Worm (Caenorhabditis elegans) whole organism, young adult: Measurements from ENCODE around the gene twk-5.

Experiments
- C06A6.2 ChIP-seq: fragments of 200-800 bp; sonication (Bioruptor generic); conservative IDR thresholded peaks from 2 replicates; pipeline ENCODE4 v1.3.6; 2022; ENCODE audit warnings: missing genetic modification characterization, missing compliant biosample characterization
- F33H1.4 ChIP-seq: fragments of 200-800 bp; sonication (Bioruptor generic); IDR thresholded peaks from 2 replicates; pipeline ENCODE4 v1.3.6; 2022; ENCODE audit warnings: missing genetic modification reagents, missing genetic modification characterization, missing compliant biosample characterization
- K12H6.12 ChIP-seq: fragments of 200-800 bp; sonication (Bioruptor generic); optimal IDR thresholded peaks from 2 replicates; lab custom pipeline; 2018; ENCODE audit warnings: mild to moderate bottlenecking, missing genetic modification characterization, missing compliant biosample characterization
- Y79H2A.3 ChIP-seq: fragments of 200-800 bp; sonication (Bioruptor generic); conservative IDR thresholded peaks from 2 replicates; pipeline ENCODE4 v1.3.6; 2022; ENCODE audit warnings: missing genetic modification reagents, missing genetic modification characterization, missing compliant biosample characterization
- ama-1 ChIP-seq, 3 experiments: fragments of 150-350 bp in 1 of 3; sonication (generic microtip) in 2 of 3; optimal IDR thresholded peaks; 2 replicates each; lab custom pipeline; 2014 to 2018; ENCODE audit warnings: missing biosample characterization in 2 of 3, missing genetic modification characterization in 2 of 3, missing genetic modification reagents in 2 of 3
- ceh-58 ChIP-seq: fragments of 200-800 bp; sonication (Bioruptor generic); IDR thresholded peaks from 2 replicates; pipeline ENCODE4 v1.3.6; 2022; ENCODE audit warnings: missing genetic modification characterization, missing compliant biosample characterization
- hlh-26 ChIP-seq: fragments of 200-800 bp; sonication (Bioruptor generic); conservative IDR thresholded peaks from 2 replicates; pipeline ENCODE4 v1.3.6; 2022; ENCODE audit warnings: missing genetic modification reagents, missing genetic modification characterization, missing compliant biosample characterization
- madf-8 ChIP-seq: fragments of 200-800 bp; sonication (Bioruptor generic); conservative IDR thresholded peaks from 2 replicates; pipeline ENCODE4 v1.3.6; 2022; ENCODE audit warnings: missing genetic modification reagents, missing genetic modification characterization, missing compliant biosample characterization
- mel-28 ChIP-seq: sonication (generic microtip); optimal IDR thresholded peaks from 2 replicates; lab custom pipeline; 2016; ENCODE audit warnings: borderline replicate concordance, mild to moderate bottlenecking, missing genetic modification characterization, missing compliant biosample characterization
- snpc-1.1 ChIP-seq: sonication (generic microtip); optimal IDR thresholded peaks from 2 replicates; lab custom pipeline; 2017; ENCODE audit warnings: missing genetic modification characterization, mild to moderate bottlenecking, missing compliant biosample characterization, antibody characterized with exemption, moderate library complexity, missing genotype, missing genetic modification reagents; ENCODE audit not compliant: insufficient read depth
- snpc-4 ChIP-seq, 5 experiments: fragments of 150-350 bp in 1 of 5; sonication (generic microtip) in 4 of 5; optimal IDR thresholded peaks; 2 replicates each; lab custom pipeline; 2014 to 2018; ENCODE audit warnings: missing genetic modification characterization in 5 of 5, missing biosample characterization in 3 of 5, antibody characterized with exemption in 2 of 5, mild to moderate bottlenecking in 2 of 5, missing compliant biosample characterization in 2 of 5, missing genotype in 2 of 5, moderate library complexity in 2 of 5, missing genetic modification reagents in 1 of 5
- unc-62 ChIP-seq: fragments of 150-350 bp; optimal IDR thresholded peaks from 2 replicates; lab custom pipeline; 2014; ENCODE audit warnings: missing biosample characterization, missing genetic modification reagents, missing genetic modification characterization

DNA sequence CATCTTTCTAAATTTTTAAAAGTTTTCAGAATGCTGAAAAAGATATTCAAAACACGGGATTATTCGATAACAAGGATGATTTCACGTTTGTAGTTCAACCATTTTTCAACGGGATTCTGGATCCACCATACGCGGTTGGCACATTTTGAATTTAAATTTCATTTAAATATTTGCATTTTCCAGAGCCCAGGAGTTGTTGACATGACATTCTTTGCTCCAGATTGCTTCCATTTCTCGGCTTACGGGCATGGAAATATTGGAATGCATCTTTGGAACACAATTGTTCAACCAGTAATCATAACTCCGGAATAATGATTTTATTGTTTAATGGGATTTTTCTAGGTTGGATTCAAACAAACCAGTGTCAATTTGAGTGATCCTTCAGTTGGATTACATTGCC lies 34.2 kb downstream of the twk-5 start:
- TF ChIP-seq K12H6.12 (tag; lab: Kevin White, UChicago): no peak
- TF ChIP-seq madf-8: no peak
- no peak for TF ChIP-seq ceh-58 (GFP tag; lab: Robert Waterston, UW)
- no peak for TF ChIP-seq hlh-26
- TF ChIP-seq C06A6.2 (GFP tag; lab: Robert Waterston, UW): no peak
- TF ChIP-seq Y79H2A.3 (GFP tag; lab: Robert Waterston, UW): no peak
- no peak for TF ChIP-seq snpc-4 (GFP tag; optimal IDR thresholded peaks at IDR 0.05; lab: Kevin White, UChicago)
- TF ChIP-seq snpc-4 (tag; optimal IDR thresholded peaks at IDR 0.05; lab: Kevin White, UChicago): no peak
- TF ChIP-seq unc-62 (GFP tag; lab: Kevin White, UChicago): no peak
- no peak for TF ChIP-seq F33H1.4
- TF ChIP-seq snpc-1.1: no peak
- TF ChIP-seq ama-1 (optimal IDR thresholded peaks at IDR 0.05; lab: Kevin White, UChicago): no peak
- no peak for TF ChIP-seq ama-1 (GFP tag; optimal IDR thresholded peaks at IDR 0.05; lab: Kevin White, UChicago)
- no peak for TF ChIP-seq mel-28 (tag; lab: Kevin White, UChicago)
